Worm (Caenorhabditis elegans) whole organism, young adult: ENCODE data around the gene nspe-6.
"Not testable (repeated sequence)": the region's sequence is repeated elsewhere in the genome, so short reads cannot be mapped to it uniquely, and the experiment has no call there.

Experiments used
- F37B4.10 ChIP-seq: fragments of 200-800 bp; sonication (Bioruptor generic); IDR thresholded peaks from 2 replicates; pipeline ENCODE4 v1.3.6; 2022; ENCODE audit warnings: missing genetic modification characterization, missing compliant biosample characterization
- hmg-20 ChIP-seq: fragments of 200-800 bp; sonication (Bioruptor generic); IDR thresholded peaks from 2 replicates; pipeline ENCODE4 v1.3.6; 2022; ENCODE audit warnings: missing genetic modification reagents, missing genetic modification characterization, missing compliant biosample characterization
- lin-54 ChIP-seq: fragments of 200-800 bp; sonication (Bioruptor generic); optimal IDR thresholded peaks from 2 replicates; lab custom pipeline; 2018; ENCODE audit warnings: mild to moderate bottlenecking, missing genetic modification characterization, missing compliant biosample characterization
- lsl-1 ChIP-seq: fragments of 200-800 bp; sonication (Bioruptor generic); optimal IDR thresholded peaks from 2 replicates; lab custom pipeline; 2018; ENCODE audit warnings: mild to moderate bottlenecking, missing genetic modification characterization, moderate library complexity, missing compliant biosample characterization
- mxl-1 ChIP-seq: sonication (generic microtip); optimal IDR thresholded peaks from 2 replicates; lab custom pipeline; 2016; ENCODE audit warnings: missing genetic modification characterization, missing compliant biosample characterization
- snpc-4 ChIP-seq, 5 experiments: fragments of 150-350 bp in 1 of 5; sonication (generic microtip) in 4 of 5; optimal IDR thresholded peaks; 2 replicates each; lab custom pipeline; 2014 to 2018; ENCODE audit warnings: missing genetic modification characterization in 5 of 5, missing biosample characterization in 3 of 5, antibody characterized with exemption in 2 of 5, mild to moderate bottlenecking in 2 of 5, missing compliant biosample characterization in 2 of 5, missing genotype in 2 of 5, moderate library complexity in 2 of 5, missing genetic modification reagents in 1 of 5
- sptf-2 ChIP-seq: fragments of 200-800 bp; sonication (Bioruptor generic); optimal IDR thresholded peaks from 2 replicates; lab custom pipeline; 2018; ENCODE audit warnings: mild to moderate bottlenecking, missing genetic modification characterization, missing compliant biosample characterization
- unc-130 ChIP-seq: sonication (generic microtip); optimal IDR thresholded peaks from 2 replicates; lab custom pipeline; 2016; ENCODE audit warnings: missing genetic modification reagents, missing genetic modification characterization, missing compliant biosample characterization
- unc-62 ChIP-seq: fragments of 150-350 bp; optimal IDR thresholded peaks from 2 replicates; lab custom pipeline; 2014; ENCODE audit warnings: missing biosample characterization, missing genetic modification reagents, missing genetic modification characterization

- TF ChIP-seq unc-62 (GFP tag; lab: Kevin White, UChicago); sptf-2 (GFP tag; lab: Kevin White, UChicago); lsl-1 (GFP tag; lab: Kevin White, UChicago); F37B4.10 (GFP tag; lab: Robert Waterston, UW); hmg-20 (GFP tag; lab: Robert Waterston, UW); mxl-1 (tag; lab: Kevin White, UChicago); lin-54 (GFP tag; lab: Kevin White, UChicago); snpc-4 (GFP tag; optimal IDR thresholded peaks at IDR 0.05; lab: Kevin White, UChicago); snpc-4 (tag; optimal IDR thresholded peaks at IDR 0.05; lab: Kevin White, UChicago); unc-130 (GFP tag; lab: Kevin White, UChicago): not testable (repeated sequence)
These were observed 8.5 kb upstream of the nspe-6 start, which contains the start of gene Y38E10A.14 for ce11 chrII:12624433-12624832.
